Worm (Caenorhabditis elegans) whole organism, L4 larva: ENCODE results near the gene ctsa-3.1.

Experiments
- F10B5.3 ChIP-seq: sonication (generic microtip); optimal IDR thresholded peaks from 2 replicates; lab custom pipeline; 2016; ENCODE audit warnings: mild to moderate bottlenecking, missing genetic modification characterization, missing compliant biosample characterization
- F37D6.2 ChIP-seq: sonication (generic microtip); optimal IDR thresholded peaks from 2 replicates; lab custom pipeline; 2016; ENCODE audit warnings: mild to moderate bottlenecking, missing genetic modification characterization, missing compliant biosample characterization
- F49E8.2 ChIP-seq: sonication (generic microtip); optimal IDR thresholded peaks from 2 replicates; lab custom pipeline; 2016; ENCODE audit warnings: missing compliant biosample characterization, mild to moderate bottlenecking, missing genetic modification characterization, borderline replicate concordance
- T26A8.4 ChIP-seq: fragments of 200-800 bp; sonication (Bioruptor generic); IDR thresholded peaks from 2 replicates; pipeline ENCODE4 v1.3.6; 2022; ENCODE audit warnings: missing genetic modification characterization, missing compliant biosample characterization
- Y48G9A.11 ChIP-seq: fragments of 200-800 bp; sonication (Bioruptor generic); IDR thresholded peaks from 2 replicates; pipeline ENCODE4 v1.3.6; 2022; ENCODE audit warnings: missing genetic modification reagents, missing genetic modification characterization, missing compliant biosample characterization
- aly-2 ChIP-seq: sonication (generic microtip); optimal IDR thresholded peaks from 2 replicates; lab custom pipeline; 2018; ENCODE audit warnings: missing biosample characterization, missing genetic modification characterization
- ama-1 ChIP-seq: fragments of 150-350 bp; optimal IDR thresholded peaks from 2 replicates; lab custom pipeline; 2014; ENCODE audit warnings: inconsistent platforms, mixed read lengths
- ctbp-1 ChIP-seq: fragments of 200-800 bp; sonication (Bioruptor generic); IDR thresholded peaks from 2 replicates; pipeline ENCODE4 v1.3.6; 2022; ENCODE audit warnings: missing genetic modification reagents, missing genetic modification characterization, missing compliant biosample characterization
- daf-12 ChIP-seq: fragments of 150-350 bp; optimal IDR thresholded peaks from 2 replicates; lab custom pipeline; 2014; ENCODE audit warnings: missing biosample characterization, missing genetic modification reagents, missing genetic modification characterization
- daf-8 ChIP-seq: fragments of 200-800 bp; sonication (Bioruptor generic); IDR thresholded peaks from 2 replicates; pipeline ENCODE4 v1.3.6; 2022; ENCODE audit warnings: missing genetic modification characterization, missing compliant biosample characterization
- dmd-8 ChIP-seq: fragments of 200-800 bp; sonication (Bioruptor generic); IDR thresholded peaks from 2 replicates; pipeline ENCODE4 v1.3.6; 2022; ENCODE audit warnings: missing genetic modification characterization, missing compliant biosample characterization
- dmd-9 ChIP-seq: fragments of 200-800 bp; sonication (Bioruptor generic); IDR thresholded peaks from 2 replicates; pipeline ENCODE4 v1.3.6; 2022; ENCODE audit warnings: missing genetic modification reagents, missing genetic modification characterization, missing compliant biosample characterization
- dpl-1 ChIP-seq: fragments of 150-350 bp; optimal IDR thresholded peaks from 2 replicates; lab custom pipeline; 2014; ENCODE audit warnings: missing biosample characterization, missing genetic modification reagents, missing genetic modification characterization
- dve-1 ChIP-seq: sonication (generic microtip); optimal IDR thresholded peaks from 2 replicates; lab custom pipeline; 2017; ENCODE audit warnings: antibody characterized with exemption, mild to moderate bottlenecking, missing genetic modification characterization, missing compliant biosample characterization; ENCODE audit not compliant: insufficient read depth
- egl-43 ChIP-seq: fragments of 200-800 bp; sonication (Bioruptor generic); IDR thresholded peaks from 2 replicates; pipeline ENCODE4 v1.3.6; 2022; ENCODE audit warnings: missing genetic modification reagents, missing genetic modification characterization, missing compliant biosample characterization
- hlh-11 ChIP-seq: fragments of 200-800 bp; sonication (Bioruptor generic); optimal IDR thresholded peaks from 2 replicates; lab custom pipeline; 2018; ENCODE audit warnings: mild to moderate bottlenecking, missing genetic modification characterization, missing compliant biosample characterization
- lin-1 ChIP-seq: fragments of 200-800 bp; sonication (Bioruptor generic); IDR thresholded peaks from 2 replicates; pipeline ENCODE4 v1.3.6; 2022; ENCODE audit warnings: missing genetic modification reagents, missing genetic modification characterization, missing compliant biosample characterization
- lir-3 ChIP-seq: sonication (generic microtip); optimal IDR thresholded peaks from 2 replicates; lab custom pipeline; 2016; ENCODE audit warnings: mild to moderate bottlenecking, missing genetic modification characterization, missing compliant biosample characterization
- madf-5 ChIP-seq, 2 experiments: fragments of 200-800 bp; sonication (Bioruptor generic); IDR thresholded peaks; 2 replicates each; pipeline ENCODE4 v1.3.6; 2022; ENCODE audit warnings: missing compliant biosample characterization in 2 of 2, missing genetic modification characterization in 2 of 2
- mep-1 ChIP-seq: fragments of 150-350 bp; sonication (generic microtip); optimal IDR thresholded peaks from 3 replicates; lab custom pipeline; 2014; ENCODE audit warnings: missing biosample characterization, missing genetic modification characterization
- nhr-25 ChIP-seq: sonication (generic microtip); optimal IDR thresholded peaks from 2 replicates; lab custom pipeline; 2017; ENCODE audit warnings: missing genetic modification characterization, mild to moderate bottlenecking, missing compliant biosample characterization, antibody characterized with exemption, moderate library complexity, borderline replicate concordance; ENCODE audit not compliant: insufficient read depth
- nhr-48 ChIP-seq: sonication (generic microtip); optimal IDR thresholded peaks from 2 replicates; lab custom pipeline; 2016; ENCODE audit warnings: mild to moderate bottlenecking, missing genetic modification characterization, missing compliant biosample characterization
- nhr-6 ChIP-seq: fragments of 150-350 bp; optimal IDR thresholded peaks from 2 replicates; lab custom pipeline; 2014; ENCODE audit warnings: missing biosample characterization, missing genetic modification characterization
- pha-4 ChIP-seq, 2 experiments: fragments of 150-350 bp in 1 of 2; fragments of 200-800 bp in 1 of 2; sonication (Bioruptor generic) in 1 of 2; IDR thresholded peaks in 1 of 2; optimal IDR thresholded peaks in 1 of 2; 2 replicates each; pipeline versions ENCODE4 v1.3.6 to Lab custom; 2014 to 2022; ENCODE audit warnings: missing genetic modification characterization in 2 of 2, missing genetic modification reagents in 2 of 2, missing biosample characterization in 1 of 2, missing compliant biosample characterization in 1 of 2
- php-3 ChIP-seq: fragments of 200-800 bp; sonication (Bioruptor generic); IDR thresholded peaks from 2 replicates; pipeline ENCODE4 v1.3.6; 2022; ENCODE audit warnings: missing genetic modification reagents, missing genetic modification characterization, missing compliant biosample characterization
- pqm-1 ChIP-seq: sonication (generic microtip); optimal IDR thresholded peaks from 2 replicates; lab custom pipeline; 2017; ENCODE audit warnings: missing biosample characterization, missing genetic modification characterization
- set-16 ChIP-seq: fragments of 200-800 bp; sonication (Bioruptor generic); IDR thresholded peaks from 2 replicates; pipeline ENCODE4 v1.3.6; 2022; ENCODE audit warnings: missing genetic modification reagents, missing genetic modification characterization, missing compliant biosample characterization
- snpc-1.2 ChIP-seq: fragments of 200-800 bp; sonication (Bioruptor generic); IDR thresholded peaks from 2 replicates; pipeline ENCODE4 v1.3.6; 2022; ENCODE audit warnings: missing genetic modification reagents, missing genetic modification characterization, missing compliant biosample characterization
- tag-97 ChIP-seq: fragments of 200-800 bp; sonication (Bioruptor generic); IDR thresholded peaks from 2 replicates; pipeline ENCODE4 v1.3.6; 2022; ENCODE audit warnings: missing genetic modification characterization, missing compliant biosample characterization
- unc-62 ChIP-seq, 3 experiments: fragments of 150-350 bp in 1 of 3; sonication (generic microtip); optimal IDR thresholded peaks in 2 of 3; peaks in 1 of 3; 1 replicate in 1 of 3; 2 replicates in 2 of 3; lab custom pipeline; 2014 to 2017; ENCODE audit warnings: missing biosample characterization in 3 of 3, missing genetic modification characterization in 3 of 3, missing genetic modification reagents in 3 of 3, missing genotype in 1 of 3
- zag-1 ChIP-seq: fragments of 150-350 bp; optimal IDR thresholded peaks from 2 replicates; lab custom pipeline; 2014; ENCODE audit warnings: missing biosample characterization, missing genetic modification characterization
- zip-11 ChIP-seq: fragments of 200-800 bp; sonication (Bioruptor generic); IDR thresholded peaks from 2 replicates; pipeline ENCODE4 v1.3.6; 2022; ENCODE audit warnings: missing genetic modification characterization, missing compliant biosample characterization
- ztf-11 ChIP-seq: fragments of 150-350 bp; optimal IDR thresholded peaks from 2 replicates; lab custom pipeline; 2014; ENCODE audit warnings: missing biosample characterization, missing genetic modification characterization

ctsa-3.1 gene

ce11 chrII:7200051-7200599 is 32.5 kb upstream of the ctsa-3.1 start, which contains the start of gene pcrg-1 (continued):
- TF ChIP-seq mep-1 (tag; lab: Kevin White, UChicago) (peak; percentile 61), madf-5 (GFP tag; IDR thresholded peaks at IDR 0.05; lab: Robert Waterston, UW) (peak; percentile 23 to 70; a peak in 1 of 4 replicates), zip-11 (GFP tag; lab: Robert Waterston, UW) (peak; percentile 66), ctbp-1 (GFP tag; lab: Robert Waterston, UW) (peak; percentile 76), nhr-48 (tag; lab: Kevin White, UChicago) (peak; percentile 67), hlh-11 (tag; lab: Kevin White, UChicago) (peak; percentile 74), pha-4 (GFP tag; IDR thresholded peaks at IDR 0.05; lab: Robert Waterston, UW) (peak; percentile 89), pha-4 (tag; optimal IDR thresholded peaks at IDR 0.05; lab: Kevin White, UChicago) (peak; percentile 42), nhr-25 (peak; percentile 69), nhr-6 (tag; lab: Kevin White, UChicago) (peak; percentile 77), daf-12 (no peak), unc-62 (GFP tag; optimal IDR thresholded peaks at IDR 0.05 in 1 of 2; lab: Kevin White, UChicago) (peak in 1 of 2 experiments; percentile 81), unc-62 (tag; optimal IDR thresholded peaks at IDR 0.05; lab: Kevin White, UChicago) (no peak), zag-1 (tag; lab: Kevin White, UChicago) (no peak), ztf-11 (tag; lab: Kevin White, UChicago) (no peak), tag-97 (GFP tag; lab: Robert Waterston, UW) (no peak), lin-1 (GFP tag; lab: Robert Waterston, UW) (peak; percentile 66), aly-2 (no peak), dmd-9 (GFP tag; lab: Robert Waterston, UW) (peak; percentile 78; the same call in 1 of the 2 replicates), egl-43 (GFP tag; lab: Robert Waterston, UW) (peak; percentile 97), F37D6.2 (tag; lab: Kevin White, UChicago) (peak; percentile 29), dve-1 (tag; lab: Kevin White, UChicago) (peak; percentile 57), ama-1 (lab: Kevin White, UChicago) (no peak)
- TF ChIP-seq, all 104 proteins: peak for 69

ce11 chrII:7203110-7203509 is 29.5 kb upstream of the ctsa-3.1 start, which contains the start of gene srd-56:
Gene srd-56 (minus strand): TSS chrII:7203210.
- no peak for TF ChIP-seq dpl-1 (GFP tag; lab: Kevin White, UChicago)

ce11 chrII:7204951-7205350 is 27.7 kb upstream of the ctsa-3.1 start, which contains the start of gene srd-58:
Gene srd-58 (minus strand): TSS chrII:7205051.
- TF ChIP-seq egl-43 (GFP tag; lab: Robert Waterston, UW) (no peak), nhr-25 (no peak), F49E8.2 (tag; lab: Kevin White, UChicago) (no peak), snpc-1.2 (GFP tag; lab: Robert Waterston, UW) (no peak), Y48G9A.11 (GFP tag; lab: Robert Waterston, UW) (no peak), set-16 (no peak), lir-3 (no peak), F10B5.3 (tag; lab: Kevin White, UChicago) (no peak)
- TF ChIP-seq, all 104 proteins: peak for 0

ce11 chrII:7205388-7205787 is 27.3 kb upstream of the ctsa-3.1 start, which contains the start of gene srd-59:
Gene srd-59 (plus strand): TSS chrII:7205688.
- TF ChIP-seq php-3 (GFP tag; lab: Robert Waterston, UW) (no peak), T26A8.4 (no peak), dpl-1 (GFP tag; lab: Kevin White, UChicago) (no peak), dmd-8 (GFP tag; lab: Robert Waterston, UW) (no peak), daf-8 (GFP tag; lab: Robert Waterston, UW) (no peak), lir-3 (no peak), pqm-1 (tag; lab: Kevin White, UChicago) (no peak)
